Worm (Caenorhabditis elegans): ENCODE results near the gene hda-4.

- no peak for TF ChIP-seq nhr-10 (tag; optimal IDR thresholded peaks at IDR 0.05)
- TF ChIP-seq alr-1 (tag; optimal IDR thresholded peaks at IDR 0.05), result no peak
- TF ChIP-seq ama-1 (optimal IDR thresholded peaks at IDR 0.05), result no peak
- TF ChIP-seq nhr-11 (tag; optimal IDR thresholded peaks at IDR 0.05), result no peak
- no peak for TF ChIP-seq ztf-4 (tag; optimal IDR thresholded peaks at IDR 0.05)
- TF ChIP-seq nhr-77 (tag; optimal IDR thresholded peaks at IDR 0.05), result no peak
- no peak for TF ChIP-seq unc-62 (GFP tag; optimal IDR thresholded peaks at IDR 0.05)
- no peak for TF ChIP-seq fos-1 (tag; optimal IDR thresholded peaks at IDR 0.05)
- TF ChIP-seq ceh-82 (tag; optimal IDR thresholded peaks at IDR 0.05), result no peak
- no peak for TF ChIP-seq elt-3 (tag; optimal IDR thresholded peaks at IDR 0.05)
- no peak for TF ChIP-seq blmp-1 (tag; optimal IDR thresholded peaks at IDR 0.05; ENCODE audit: insufficient read depth)
- TF ChIP-seq aly-2 (tag; optimal IDR thresholded peaks at IDR 0.05), result no peak
Observed at ce11 chrX:16715938-16716337, 13.4 kb upstream of the hda-4 start.

Measured in whole organism, L2 larva.